Worm (Caenorhabditis elegans) whole organism, L1 larva: ENCODE data around the gene ZK813.6.
A peak's percentile ranks its signal among the peaks of the same experiment; 100 is the strongest.

Source experiments
- C34B4.2 ChIP-seq: sonication (generic microtip); optimal IDR thresholded peaks from 2 replicates; lab custom pipeline; 2017; ENCODE audit warnings: mild to moderate bottlenecking, missing genetic modification characterization, missing compliant biosample characterization
- alr-1 ChIP-seq: fragments of 200-800 bp; sonication (Bioruptor generic); optimal IDR thresholded peaks from 2 replicates; lab custom pipeline; 2018; ENCODE audit warnings: borderline replicate concordance, mild to moderate bottlenecking, missing genetic modification characterization, missing compliant biosample characterization
- blmp-1 ChIP-seq: fragments of 150-350 bp; optimal IDR thresholded peaks from 2 replicates; lab custom pipeline; 2014; ENCODE audit warnings: missing biosample characterization, missing genetic modification characterization
- ceh-82 ChIP-seq, 3 experiments: fragments of 150-350 bp in 1 of 3; sonication (generic microtip) in 2 of 3; optimal IDR thresholded peaks; 2 replicates each; lab custom pipeline; 2014 to 2017; ENCODE audit warnings: missing biosample characterization in 3 of 3, missing genetic modification characterization in 3 of 3
- ceh-88 ChIP-seq: fragments of 200-800 bp; sonication (Bioruptor generic); IDR thresholded peaks from 2 replicates; pipeline ENCODE4 v1.3.6; 2022; ENCODE audit warnings: missing genetic modification characterization, missing compliant biosample characterization
- ceh-90 ChIP-seq: sonication (generic microtip); optimal IDR thresholded peaks from 2 replicates; lab custom pipeline; 2016; ENCODE audit warnings: missing genetic modification characterization, missing compliant biosample characterization
- efl-1 ChIP-seq, 4 experiments: fragments of 150-350 bp; optimal IDR thresholded peaks in 3 of 4; peaks in 1 of 4; 1 replicate in 1 of 4; 2 replicates in 3 of 4; lab custom pipeline; 2014; ENCODE audit warnings: missing biosample characterization in 2 of 4, missing genetic modification characterization in 2 of 4, missing genetic modification reagents in 2 of 4
- elt-3 ChIP-seq, 6 experiments: fragments of 150-350 bp in 1 of 6; sonication (generic microtip); optimal IDR thresholded peaks; 2 replicates each; lab custom pipeline; 2017 to 2018; ENCODE audit warnings: missing biosample characterization in 6 of 6, missing genetic modification characterization in 6 of 6, inconsistent platforms in 1 of 6
- fkh-10 ChIP-seq: sonication (generic microtip); optimal IDR thresholded peaks from 2 replicates; lab custom pipeline; 2017; ENCODE audit warnings: missing biosample characterization, missing genetic modification reagents, missing genetic modification characterization
- fkh-4 ChIP-seq: sonication (generic microtip); optimal IDR thresholded peaks from 2 replicates; lab custom pipeline; 2016; ENCODE audit warnings: missing compliant biosample characterization, missing genetic modification characterization, borderline replicate concordance
- grh-1 ChIP-seq: fragments of 200-800 bp; sonication (Bioruptor generic); IDR thresholded peaks from 2 replicates; pipeline ENCODE4 v1.3.6; 2022; ENCODE audit warnings: missing genetic modification reagents, missing genetic modification characterization, missing compliant biosample characterization
- hlh-17 ChIP-seq: fragments of 200-800 bp; sonication (Bioruptor generic); optimal IDR thresholded peaks from 2 replicates; lab custom pipeline; 2018; ENCODE audit warnings: missing genetic modification characterization, mild to moderate bottlenecking, missing compliant biosample characterization, moderate library complexity, borderline replicate concordance
- lin-14 ChIP-seq: fragments of 200-800 bp; sonication (Bioruptor generic); optimal IDR thresholded peaks from 2 replicates; lab custom pipeline; 2018; ENCODE audit warnings: mild to moderate bottlenecking, missing genetic modification characterization, moderate library complexity, missing compliant biosample characterization
- lin-39 ChIP-seq: fragments of 150-350 bp; optimal IDR thresholded peaks from 2 replicates; lab custom pipeline; 2014; ENCODE audit warnings: missing biosample characterization, missing genetic modification reagents, missing genetic modification characterization
- lir-3 ChIP-seq: sonication (generic microtip); optimal IDR thresholded peaks from 2 replicates; lab custom pipeline; 2016; ENCODE audit warnings: mild to moderate bottlenecking, missing genetic modification characterization, moderate library complexity, missing compliant biosample characterization; ENCODE audit not compliant: poor library complexity
- mab-9 ChIP-seq: fragments of 200-800 bp; sonication (Bioruptor generic); IDR thresholded peaks from 2 replicates; pipeline ENCODE4 v1.3.6; 2022; ENCODE audit warnings: missing genetic modification reagents, missing genetic modification characterization, missing compliant biosample characterization
- mef-2 ChIP-seq: fragments of 150-350 bp; optimal IDR thresholded peaks from 2 replicates; lab custom pipeline; 2014; ENCODE audit warnings: missing biosample characterization, missing genetic modification characterization
- mep-1 ChIP-seq: fragments of 150-350 bp; optimal IDR thresholded peaks from 2 replicates; lab custom pipeline; 2014; ENCODE audit warnings: missing biosample characterization, missing genetic modification characterization
- nhr-12 ChIP-seq: sonication (generic microtip); optimal IDR thresholded peaks from 2 replicates; lab custom pipeline; 2017; ENCODE audit warnings: missing biosample characterization, missing genetic modification characterization
- nhr-47 ChIP-seq: sonication (generic microtip); optimal IDR thresholded peaks from 2 replicates; lab custom pipeline; 2016; ENCODE audit warnings: mild to moderate bottlenecking, missing genetic modification characterization, moderate library complexity, missing compliant biosample characterization
- nhr-76 ChIP-seq: sonication (generic microtip); optimal IDR thresholded peaks from 2 replicates; lab custom pipeline; 2017; ENCODE audit warnings: missing biosample characterization, missing genetic modification characterization
- nhr-84 ChIP-seq: sonication (generic microtip); optimal IDR thresholded peaks from 2 replicates; lab custom pipeline; 2017; ENCODE audit warnings: missing biosample characterization, missing genetic modification characterization
- nhr-85 ChIP-seq: sonication (generic microtip); peaks from one replicate; lab custom pipeline; 2016; ENCODE audit warnings: missing genetic modification characterization, inconsistent platforms, missing compliant biosample characterization
- nhr-90 ChIP-seq: sonication (generic microtip); optimal IDR thresholded peaks from 2 replicates; lab custom pipeline; 2016; ENCODE audit warnings: mild to moderate bottlenecking, missing genetic modification characterization, missing compliant biosample characterization; ENCODE audit not compliant: poor library complexity
- pag-3 ChIP-seq: sonication (generic microtip); optimal IDR thresholded peaks from 2 replicates; lab custom pipeline; 2017; ENCODE audit warnings: missing genetic modification characterization, mild to moderate bottlenecking, missing compliant biosample characterization, antibody characterized with exemption, borderline replicate concordance; ENCODE audit not compliant: insufficient read depth
- pqm-1 ChIP-seq: sonication (generic microtip); optimal IDR thresholded peaks from 3 replicates; lab custom pipeline; 2017; ENCODE audit warnings: missing biosample characterization, missing genetic modification characterization
- rnt-1 ChIP-seq: sonication (generic microtip); optimal IDR thresholded peaks from 2 replicates; lab custom pipeline; 2016; ENCODE audit warnings: mild to moderate bottlenecking, missing genetic modification characterization, moderate library complexity, missing compliant biosample characterization
- skn-1 ChIP-seq: fragments of 150-350 bp; optimal IDR thresholded peaks from 2 replicates; lab custom pipeline; 2014; ENCODE audit warnings: missing biosample characterization, missing genetic modification characterization
- snu-23 ChIP-seq: sonication (generic microtip); optimal IDR thresholded peaks from 2 replicates; lab custom pipeline; 2016; ENCODE audit warnings: missing genetic modification characterization, missing compliant biosample characterization
- sox-4 ChIP-seq: sonication (generic microtip); optimal IDR thresholded peaks from 2 replicates; lab custom pipeline; 2016; ENCODE audit warnings: missing genetic modification characterization, missing compliant biosample characterization
- unc-98 ChIP-seq: fragments of 200-800 bp; sonication (Bioruptor generic); IDR thresholded peaks from 2 replicates; pipeline ENCODE4 v1.3.6; 2022; ENCODE audit warnings: missing genetic modification characterization, missing compliant biosample characterization
- zag-1 ChIP-seq: fragments of 150-350 bp; optimal IDR thresholded peaks from 2 replicates; lab custom pipeline; 2014; ENCODE audit warnings: missing biosample characterization, missing genetic modification characterization

ZK813.6 gene

DNA sequence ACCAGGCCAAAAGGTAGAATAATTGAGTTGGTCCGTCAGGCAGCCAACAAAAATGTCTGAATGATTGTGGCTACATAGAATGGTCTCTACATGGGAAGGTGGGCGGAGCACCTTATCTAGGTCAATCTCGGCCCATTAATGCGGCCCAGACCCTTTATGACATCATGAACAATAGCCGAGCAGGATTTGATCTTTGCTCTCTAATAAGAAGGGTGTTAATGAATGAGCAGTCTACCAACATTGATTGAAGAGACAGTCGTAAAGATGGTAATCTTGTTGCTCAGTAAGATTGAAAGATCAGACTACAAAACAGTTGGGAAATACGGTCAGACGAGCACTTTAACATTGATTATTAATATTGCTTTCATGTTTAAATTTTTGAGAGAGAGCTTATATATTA, 24.2 kb upstream of the ZK813.6 start:
- TF ChIP-seq lir-3 (tag; lab: Kevin White, UChicago) (no peak), pag-3 (tag; lab: Kevin White, UChicago) (no peak), hlh-17 (GFP tag; lab: Kevin White, UChicago) (no peak), ceh-82 (tag; optimal IDR thresholded peaks at IDR 0.05; lab: Kevin White, UChicago) (no peak), sox-4 (tag; lab: Kevin White, UChicago) (no peak), ceh-88 (GFP tag; lab: Robert Waterston, UW) (no peak), fkh-4 (tag; lab: Kevin White, UChicago) (no peak), efl-1 (optimal IDR thresholded peaks at IDR 0.05; lab: Kevin White, UChicago) (no peak), efl-1 (GFP tag; optimal IDR thresholded peaks at IDR 0.05 in 1 of 2; lab: Kevin White, UChicago) (no peak), nhr-85 (tag; lab: Kevin White, UChicago) (no peak), ceh-90 (tag; lab: Kevin White, UChicago) (no peak)
- TF ChIP-seq, all 84 proteins: peak for 0

DNA sequence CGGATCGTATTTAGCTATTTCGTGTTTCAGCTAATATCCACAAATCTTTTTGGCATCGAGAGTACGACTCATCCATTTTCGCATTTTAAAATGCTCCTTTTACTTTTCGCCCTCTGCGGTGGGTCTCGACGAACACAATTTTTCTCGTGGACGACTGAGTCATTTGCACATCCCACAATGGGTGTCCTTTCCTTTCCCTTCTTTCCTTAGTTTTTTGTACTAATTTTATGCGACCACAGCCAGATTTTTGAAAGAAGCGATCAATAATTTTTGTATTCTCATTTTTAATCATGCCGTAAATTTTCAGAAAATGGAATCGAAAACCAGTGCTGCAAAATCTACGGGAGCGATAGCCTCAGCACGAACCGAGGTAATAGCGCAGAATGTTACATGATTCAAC, 22.9 kb upstream of the ZK813.6 start, which contains the start of gene C04F6.9:
C04F6.9 (plus strand) TSS at position 301 of the 400 bp plus-strand sequence.
- TF ChIP-seq skn-1 (tag; lab: Kevin White, UChicago) (no peak), C34B4.2 (no peak), lin-39 (tag; lab: Kevin White, UChicago) (no peak), mab-9 (GFP tag; lab: Robert Waterston, UW) (no peak), rnt-1 (tag; lab: Kevin White, UChicago) (no peak), hlh-17 (GFP tag; lab: Kevin White, UChicago) (no peak), snu-23 (GFP tag; lab: Kevin White, UChicago) (no peak), grh-1 (GFP tag; lab: Robert Waterston, UW) (no peak), pag-3 (tag; lab: Kevin White, UChicago) (no peak)
- TF ChIP-seq, all 84 proteins: peak for 0

ce11 chrX:3403195-3403594, 21.4 kb upstream of the ZK813.6 start, which contains the start of gene vit-5:
TSS of gene vit-5 (plus strand) at chrX:3403471.
- TF ChIP-seq nhr-12 (tag; lab: Kevin White, UChicago) = no peak

DNA sequence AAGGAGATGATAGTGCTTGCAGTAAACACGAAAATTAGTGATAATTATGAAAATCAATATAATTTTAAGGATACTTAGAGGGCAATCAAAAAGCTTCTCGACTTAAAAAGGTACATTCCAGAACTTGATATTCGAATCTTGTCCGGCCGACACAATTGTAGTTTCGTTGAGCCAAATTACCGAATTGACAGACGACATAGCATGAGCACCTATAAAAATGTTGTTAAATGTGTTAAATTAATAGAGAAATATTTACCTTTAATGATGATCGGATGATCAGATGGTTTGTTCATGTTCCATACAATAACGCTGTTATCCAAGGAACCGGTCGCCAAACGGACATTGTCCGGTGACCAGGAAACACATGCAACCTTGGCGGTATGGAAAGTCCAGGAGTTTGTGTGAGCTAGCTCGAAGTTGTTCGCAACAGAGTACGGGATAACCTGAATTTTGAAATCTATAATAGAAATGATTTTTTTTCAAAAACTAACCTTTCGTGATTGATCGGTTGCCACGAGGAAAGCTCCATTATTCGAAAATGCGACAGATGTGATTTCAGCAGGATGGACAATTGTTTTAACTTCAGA, 15.8 kb upstream of the ZK813.6 start:
- TF ChIP-seq ceh-82 (tag; optimal IDR thresholded peaks at IDR 0.05; lab: Kevin White, UChicago) (no peak), C34B4.2 (no peak), alr-1 (tag; lab: Kevin White, UChicago) (no peak), unc-98 (GFP tag; lab: Robert Waterston, UW) (no peak), nhr-47 (tag; lab: Kevin White, UChicago) (no peak)
- TF ChIP-seq, all 84 proteins: peak for 0

DNA sequence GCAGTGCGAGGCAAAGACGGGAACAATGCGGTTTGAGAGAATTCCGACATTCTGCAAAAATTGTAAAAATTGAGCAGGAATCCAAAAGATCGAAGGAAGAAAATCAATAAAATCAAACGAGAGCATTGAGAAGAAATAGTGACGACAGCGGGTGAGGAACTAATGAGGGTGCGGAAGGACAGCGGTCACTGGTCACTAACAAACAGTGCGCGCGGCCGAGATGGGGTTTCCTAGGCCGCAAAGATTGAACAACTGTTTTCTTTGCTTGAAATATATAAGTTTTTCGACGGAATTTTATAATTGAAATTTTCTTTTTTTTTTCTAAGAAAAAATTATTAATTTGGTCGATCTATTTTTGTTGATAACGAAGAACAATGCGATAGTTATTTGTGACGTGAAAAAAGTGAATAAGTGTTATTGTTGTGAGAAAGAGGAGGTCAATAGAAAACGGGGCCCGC, 13.0 kb upstream of the ZK813.6 start, which contains the start of gene unc-78:
unc-78 (minus strand) TSS at position 51 of the 458 bp plus-strand sequence.
- TF ChIP-seq lin-14 (GFP tag; lab: Kevin White, UChicago) = peak; percentile 53
- no peak for TF ChIP-seq efl-1 (optimal IDR thresholded peaks at IDR 0.05; lab: Kevin White, UChicago)
- TF ChIP-seq efl-1 (GFP tag; optimal IDR thresholded peaks at IDR 0.05 in 1 of 2; lab: Kevin White, UChicago) = peak in 1 of 2 experiments; percentile 66
- TF ChIP-seq rnt-1 (tag; lab: Kevin White, UChicago) = peak; percentile 38
- no peak for TF ChIP-seq zag-1 (tag; lab: Kevin White, UChicago)

- TF ChIP-seq grh-1 (GFP tag; lab: Robert Waterston, UW) (0 out of 2 replicates have a peak, but pooled peaks have one; percentile 34), elt-3 (tag; optimal IDR thresholded peaks at IDR 0.05; lab: Kevin White, UChicago) (peak in 1 of 6 experiments; percentile 18), blmp-1 (tag; lab: Kevin White, UChicago) (peak; percentile 68), lin-14 (GFP tag; lab: Kevin White, UChicago) (peak; percentile 89), alr-1 (tag; lab: Kevin White, UChicago) (no peak), mef-2 (no peak), snu-23 (GFP tag; lab: Kevin White, UChicago) (peak; percentile 21), nhr-76 (tag; lab: Kevin White, UChicago) (no peak), mep-1 (tag; lab: Kevin White, UChicago) (peak; percentile 17), nhr-84 (tag; lab: Kevin White, UChicago) (no peak), fkh-10 (GFP tag; lab: Kevin White, UChicago) (no peak), nhr-90 (tag; lab: Kevin White, UChicago) (peak; percentile 6), nhr-85 (tag; lab: Kevin White, UChicago) (peak; percentile 85), pqm-1 (no peak), mab-9 (GFP tag; lab: Robert Waterston, UW) (no peak), C34B4.2 (no peak), nhr-47 (tag; lab: Kevin White, UChicago) (no peak)
Measured at ce11 chrX:3414660-3415144, 9.9 kb upstream of the ZK813.6 start, which contains the start of gene dhs-27. TSS of gene dhs-27 (minus strand) at chrX:3414710.
